Worm (Caenorhabditis elegans) whole organism, mixed stage, embryonic: ENCODE results near the gene T24E12.11.

Experiments
- nhr-237 ChIP-seq: fragments of 150-350 bp; optimal IDR thresholded peaks from 2 replicates; lab custom pipeline; 2014; ENCODE audit warnings: missing biosample characterization, missing genetic modification characterization
- nhr-76 ChIP-seq: sonication (generic microtip); optimal IDR thresholded peaks from 2 replicates; lab custom pipeline; 2017; ENCODE audit warnings: missing biosample characterization, missing genetic modification characterization
- snpc-4 ChIP-seq: fragments of 150-350 bp; optimal IDR thresholded peaks from 2 replicates; lab custom pipeline; 2014; ENCODE audit warnings: missing biosample characterization, missing genetic modification characterization
- unc-62 ChIP-seq: fragments of 150-350 bp; optimal IDR thresholded peaks from 2 replicates; lab custom pipeline; 2014; ENCODE audit warnings: missing biosample characterization, missing genetic modification reagents, missing genetic modification characterization

DNA sequence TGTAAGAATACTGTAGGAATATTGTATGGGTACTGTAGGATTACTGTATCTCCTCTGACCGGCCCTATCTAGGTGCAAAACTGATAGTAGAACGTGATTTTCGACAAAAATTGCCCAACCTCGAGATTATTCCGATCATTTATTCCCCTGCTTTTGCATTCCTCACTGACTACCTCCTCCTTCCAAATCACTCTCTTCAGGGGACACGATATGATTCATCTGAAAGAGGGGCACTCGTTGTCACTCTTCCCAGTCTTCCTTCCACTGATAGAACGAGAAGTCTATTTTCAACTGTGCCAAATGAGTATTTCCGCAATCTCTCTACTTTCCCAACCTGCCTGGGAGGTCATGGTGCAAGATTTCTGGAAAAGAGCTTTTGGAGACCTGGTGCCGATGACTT lies 39.7 kb downstream of the T24E12.11 start, which contains the start of gene F12E12.2:
- no peak for TF ChIP-seq nhr-237
- no peak for TF ChIP-seq snpc-4 (tag; lab: Kevin White, UChicago)
- TF ChIP-seq nhr-76 (tag; lab: Kevin White, UChicago) = no peak
- no peak for TF ChIP-seq unc-62 (GFP tag; lab: Kevin White, UChicago)
